Worm (Caenorhabditis elegans) whole organism, L3 larva: Measurements from ENCODE around the gene C06A6.7.

Source experiments
- aly-2 ChIP-seq: fragments of 150-350 bp; optimal IDR thresholded peaks from 2 replicates; lab custom pipeline; 2014; ENCODE audit warnings: missing biosample characterization, missing genetic modification characterization
- ama-1 ChIP-seq: fragments of 150-350 bp; optimal IDR thresholded peaks from 2 replicates; lab custom pipeline; 2018
- ceh-16 ChIP-seq: sonication (generic microtip); optimal IDR thresholded peaks from 2 replicates; lab custom pipeline; 2017; ENCODE audit warnings: missing biosample characterization, missing genetic modification characterization
- egl-27 ChIP-seq: sonication (generic microtip); optimal IDR thresholded peaks from 4 replicates; lab custom pipeline; 2017; ENCODE audit warnings: missing biosample characterization, missing genetic modification reagents, missing genetic modification characterization
- eor-1 ChIP-seq, 2 experiments: fragments of 150-350 bp; optimal IDR thresholded peaks; 2 replicates each; lab custom pipeline; 2014 to 2018; ENCODE audit warnings: missing biosample characterization in 2 of 2, missing genetic modification characterization in 2 of 2
- jun-1 ChIP-seq: fragments of 150-350 bp; optimal IDR thresholded peaks from 2 replicates; lab custom pipeline; 2014; ENCODE audit warnings: missing biosample characterization, missing genetic modification reagents, missing genetic modification characterization
- mdl-1 ChIP-seq: fragments of 150-350 bp; optimal IDR thresholded peaks from 2 replicates; lab custom pipeline; 2014; ENCODE audit warnings: missing biosample characterization, missing genetic modification characterization
- nfya-1 ChIP-seq: sonication (generic microtip); optimal IDR thresholded peaks from 2 replicates; lab custom pipeline; 2017; ENCODE audit warnings: missing genetic modification characterization, mild to moderate bottlenecking, missing compliant biosample characterization, antibody characterized with exemption, moderate library complexity; ENCODE audit not compliant: insufficient read depth
- nhr-11 ChIP-seq: fragments of 150-350 bp; optimal IDR thresholded peaks from 2 replicates; lab custom pipeline; 2014; ENCODE audit warnings: missing biosample characterization, missing genetic modification characterization
- nhr-76 ChIP-seq: fragments of 150-350 bp; sonication (generic microtip); optimal IDR thresholded peaks from 5 replicates; lab custom pipeline; 2014; ENCODE audit warnings: missing biosample characterization, missing genetic modification characterization
- pha-4 ChIP-seq: fragments of 150-350 bp; optimal IDR thresholded peaks from 2 replicates; lab custom pipeline; 2014; ENCODE audit warnings: missing biosample characterization, missing genetic modification reagents, missing genetic modification characterization
- skn-1 ChIP-seq: fragments of 150-350 bp; optimal IDR thresholded peaks from 2 replicates; lab custom pipeline; 2014; ENCODE audit warnings: missing biosample characterization, missing genetic modification characterization
- unc-39 ChIP-seq: sonication (generic microtip); optimal IDR thresholded peaks from 4 replicates; lab custom pipeline; 2017; ENCODE audit warnings: missing biosample characterization, missing genetic modification characterization
- unc-62 ChIP-seq: fragments of 150-350 bp; sonication (generic microtip); optimal IDR thresholded peaks from 4 replicates; lab custom pipeline; 2014; ENCODE audit warnings: missing biosample characterization, missing genetic modification reagents, missing genetic modification characterization

- TF ChIP-seq pha-4 (no peak), unc-39 (tag; lab: Kevin White, UChicago) (no peak), nfya-1 (tag; lab: Kevin White, UChicago) (no peak), nhr-11 (tag; lab: Kevin White, UChicago) (no peak), mdl-1 (tag; lab: Kevin White, UChicago) (no peak), aly-2 (tag; lab: Kevin White, UChicago) (no peak), eor-1 (tag; optimal IDR thresholded peaks at IDR 0.05; lab: Kevin White, UChicago) (no peak), ama-1 (lab: Kevin White, UChicago) (no peak), skn-1 (tag; lab: Kevin White, UChicago) (no peak), unc-62 (GFP tag; lab: Kevin White, UChicago) (no peak), egl-27 (tag; lab: Kevin White, UChicago) (no peak), ceh-16 (tag; lab: Kevin White, UChicago) (no peak), jun-1 (no peak), nhr-76 (tag; lab: Kevin White, UChicago) (no peak)
These were observed 38.9 kb upstream of the C06A6.7 start for ce11 chrIV:7877255-7877654.
